Fruit fly (Drosophila melanogaster) whole organism, embryonic: ENCODE data around the gene CG12289.

Experiments used
- Atf3 ChIP-seq: fragments of 200-800 bp; sonication (Bioruptor generic); optimal IDR thresholded peaks from 3 replicates; lab custom pipeline; 2016; ENCODE audit warnings: missing biosample characterization, missing genetic modification characterization
- CG11093 ChIP-seq: fragments of 200-800 bp; sonication (Bioruptor generic); IDR thresholded peaks from 3 replicates; pipeline ENCODE4 v1.3.6; 2022; ENCODE audit warnings: missing biosample characterization, missing genetic modification characterization
- CG11247 ChIP-seq: fragments of 200-800 bp; sonication (Bioruptor generic); IDR thresholded peaks from 2 replicates; pipeline ENCODE4 v1.3.6; 2022; ENCODE audit warnings: missing biosample characterization, missing genetic modification characterization
- CG1233 ChIP-seq: fragments of 200-800 bp; sonication (Bioruptor generic); optimal IDR thresholded peaks from 4 replicates; lab custom pipeline; 2018; ENCODE audit warnings: missing biosample characterization, mild to moderate bottlenecking, missing genetic modification characterization
- CG13894 ChIP-seq: fragments of 200-800 bp; sonication (Bioruptor generic); optimal IDR thresholded peaks from 3 replicates; lab custom pipeline; 2018; ENCODE audit warnings: missing biosample characterization, mild to moderate bottlenecking, missing genetic modification characterization, moderate library complexity
- CG14965 ChIP-seq: fragments of 200-800 bp; sonication (Bioruptor generic); optimal IDR thresholded peaks from 2 replicates; lab custom pipeline; 2016; ENCODE audit warnings: missing biosample characterization, missing genetic modification characterization, borderline replicate concordance
- CG15073 ChIP-seq: fragments of 200-800 bp; sonication (Bioruptor generic); optimal IDR thresholded peaks from 2 replicates; lab custom pipeline; 2016; ENCODE audit warnings: missing biosample characterization, missing genetic modification characterization
- CG31388 ChIP-seq: fragments of 200-800 bp; sonication (Bioruptor generic); optimal IDR thresholded peaks from 2 replicates; lab custom pipeline; 2016; ENCODE audit warnings: missing biosample characterization, missing genetic modification characterization
- CG4282 ChIP-seq: fragments of 200-800 bp; sonication (Bioruptor generic); optimal IDR thresholded peaks from 2 replicates; lab custom pipeline; 2016; ENCODE audit warnings: missing biosample characterization, missing genetic modification characterization
- CG4854 ChIP-seq: fragments of 200-800 bp; sonication (Bioruptor generic); optimal IDR thresholded peaks from 2 replicates; lab custom pipeline; 2016; ENCODE audit warnings: missing biosample characterization, missing genetic modification characterization, inconsistent platforms
- CG7745 ChIP-seq: fragments of 200-800 bp; sonication (Bioruptor generic); optimal IDR thresholded peaks from 2 replicates; lab custom pipeline; 2018; ENCODE audit warnings: missing biosample characterization, mild to moderate bottlenecking, missing genetic modification characterization, moderate library complexity
- CG7987 ChIP-seq: fragments of 200-800 bp; sonication (Bioruptor generic); optimal IDR thresholded peaks from 2 replicates; lab custom pipeline; 2018; ENCODE audit warnings: missing biosample characterization, mild to moderate bottlenecking, missing genetic modification characterization, moderate library complexity
- CG9817 ChIP-seq: fragments of 200-800 bp; sonication (Bioruptor generic); optimal IDR thresholded peaks from 2 replicates; lab custom pipeline; 2018; ENCODE audit warnings: missing biosample characterization, mild to moderate bottlenecking, missing genetic modification characterization, moderate library complexity
- CrebB ChIP-seq: fragments of 200-800 bp; sonication (Bioruptor generic); optimal IDR thresholded peaks from 3 replicates; lab custom pipeline; 2018; ENCODE audit warnings: missing biosample characterization, mild to moderate bottlenecking, missing genetic modification characterization
- D19B ChIP-seq: fragments of 200-800 bp; sonication (Bioruptor generic); optimal IDR thresholded peaks from 2 replicates; lab custom pipeline; 2017; ENCODE audit warnings: missing biosample characterization, mild to moderate bottlenecking, missing genetic modification characterization
- Doc3 ChIP-seq: fragments of 200-800 bp; sonication (Bioruptor generic); IDR thresholded peaks from 3 replicates; pipeline ENCODE4 v1.3.6; 2022; ENCODE audit warnings: missing biosample characterization, missing genetic modification characterization; ENCODE audit not compliant: partially characterized antibody
- Dref ChIP-seq: fragments of 200-800 bp; sonication (Bioruptor generic); IDR thresholded peaks from 2 replicates; pipeline ENCODE4 v1.3.6; 2022; ENCODE audit warnings: missing biosample characterization, missing genetic modification characterization
- E2f2 ChIP-seq: fragments of 200-800 bp; sonication (Bioruptor generic); IDR thresholded peaks from 2 replicates; pipeline ENCODE4 v1.3.6; 2022; ENCODE audit warnings: missing biosample characterization, missing genetic modification characterization
- Elba2 ChIP-seq: fragments of 200-800 bp; sonication (Bioruptor generic); optimal IDR thresholded peaks from 3 replicates; lab custom pipeline; 2016; ENCODE audit warnings: missing biosample characterization, missing genetic modification characterization
- Kr ChIP-seq: fragments of 200-800 bp; sonication (Bioruptor generic); optimal IDR thresholded peaks from 2 replicates; lab custom pipeline; 2017; ENCODE audit warnings: missing biosample characterization, mild to moderate bottlenecking, missing genetic modification characterization
- Mes4 ChIP-seq: fragments of 200-800 bp; sonication (Bioruptor generic); optimal IDR thresholded peaks from 2 replicates; lab custom pipeline; 2016; ENCODE audit warnings: missing biosample characterization, missing genetic modification characterization
- NC2β ChIP-seq: fragments of 200-800 bp; sonication (Bioruptor generic); optimal IDR thresholded peaks from 2 replicates; lab custom pipeline; 2016; ENCODE audit warnings: missing biosample characterization, missing genetic modification characterization
- NK7.1 ChIP-seq: fragments of 200-800 bp; sonication (Bioruptor generic); optimal IDR thresholded peaks from 3 replicates; lab custom pipeline; 2016; ENCODE audit warnings: missing biosample characterization, missing genetic modification characterization
- Optix ChIP-seq: fragments of 200-800 bp; sonication (Bioruptor generic); IDR thresholded peaks from 3 replicates; pipeline ENCODE4 v1.3.6; 2022; ENCODE audit warnings: missing biosample characterization, missing genetic modification characterization
- Scr ChIP-seq: fragments of 200-800 bp; sonication (Bioruptor generic); IDR thresholded peaks from 2 replicates; pipeline ENCODE4 v1.3.6; 2022; ENCODE audit warnings: missing biosample characterization, missing genetic modification characterization; ENCODE audit not compliant: partially characterized antibody
- Side ChIP-seq: fragments of 200-800 bp; sonication (Bioruptor generic); optimal IDR thresholded peaks from 2 replicates; lab custom pipeline; 2016; ENCODE audit warnings: missing biosample characterization, missing genetic modification characterization
- Sry-β ChIP-seq: fragments of 200-800 bp; sonication (Bioruptor generic); optimal IDR thresholded peaks from 2 replicates; lab custom pipeline; 2018; ENCODE audit warnings: missing biosample characterization, mild to moderate bottlenecking, missing genetic modification characterization, moderate library complexity
- Vsx1 ChIP-seq: fragments of 200-800 bp; sonication (Bioruptor generic); optimal IDR thresholded peaks from 2 replicates; lab custom pipeline; 2017; ENCODE audit warnings: missing biosample characterization, mild to moderate bottlenecking, missing genetic modification characterization, missing genetic modification reagents
- Xbp1 ChIP-seq: fragments of 200-800 bp; sonication (Bioruptor generic); optimal IDR thresholded peaks from 3 replicates; lab custom pipeline; 2016; ENCODE audit warnings: missing biosample characterization, mild to moderate bottlenecking, missing genetic modification characterization
- ase ChIP-seq: fragments of 200-800 bp; sonication (Bioruptor generic); IDR thresholded peaks from 3 replicates; pipeline ENCODE4 v1.3.6; 2022; ENCODE audit warnings: missing biosample characterization, missing genetic modification characterization
- ash1 ChIP-seq: fragments of 200-800 bp; sonication (Bioruptor generic); optimal IDR thresholded peaks from 2 replicates; lab custom pipeline; 2018; ENCODE audit warnings: missing biosample characterization, mild to moderate bottlenecking, missing genetic modification characterization
- br ChIP-seq: fragments of >200 bp; optimal IDR thresholded peaks from 2 replicates; lab custom pipeline; 2017
- bsh ChIP-seq, 2 experiments: fragments of 200-800 bp; sonication (Bioruptor generic); optimal IDR thresholded peaks; 2 replicates each; lab custom pipeline; 2017 to 2018; ENCODE audit warnings: mild to moderate bottlenecking in 2 of 2, missing biosample characterization in 2 of 2, missing genetic modification characterization in 2 of 2, moderate library complexity in 1 of 2
- chif ChIP-seq, 2 experiments: fragments of 200-800 bp; sonication (Bioruptor generic); optimal IDR thresholded peaks; 3 replicates each; lab custom pipeline; 2016; ENCODE audit warnings: missing biosample characterization in 2 of 2, missing genetic modification characterization in 2 of 2
- crol ChIP-seq: fragments of 200-800 bp; sonication (Bioruptor generic); IDR thresholded peaks from 2 replicates; pipeline ENCODE4 v1.3.6; 2022; ENCODE audit warnings: missing biosample characterization, missing genetic modification characterization
- emc ChIP-seq: fragments of 200-800 bp; sonication (Bioruptor generic); optimal IDR thresholded peaks from 2 replicates; lab custom pipeline; 2016; ENCODE audit warnings: missing biosample characterization, missing genetic modification characterization
- ham ChIP-seq: fragments of 200-800 bp; sonication (Bioruptor generic); IDR thresholded peaks from 2 replicates; pipeline ENCODE4 v1.3.6; 2022; ENCODE audit warnings: missing biosample characterization, missing genetic modification characterization
- insv ChIP-seq, 2 experiments: fragments of 200-800 bp; sonication (Bioruptor generic); optimal IDR thresholded peaks; 3 replicates each; lab custom pipeline; 2016 to 2018; ENCODE audit warnings: missing biosample characterization in 2 of 2, missing genetic modification characterization in 2 of 2
- nau ChIP-seq: fragments of 200-800 bp; sonication (Bioruptor generic); optimal IDR thresholded peaks from 3 replicates; lab custom pipeline; 2017; ENCODE audit warnings: missing biosample characterization, mild to moderate bottlenecking, missing genetic modification characterization, missing genetic modification reagents
- otp ChIP-seq: fragments of 200-800 bp; sonication (Bioruptor generic); IDR thresholded peaks from 3 replicates; pipeline ENCODE4, ENCODE4 v1.3.6; 2022; ENCODE audit warnings: missing biosample characterization, missing genetic modification characterization
- pb ChIP-seq: fragments of 200-800 bp; sonication (Bioruptor generic); optimal IDR thresholded peaks from 3 replicates; lab custom pipeline; 2016; ENCODE audit warnings: missing biosample characterization, missing genetic modification characterization
- peb ChIP-seq: fragments of 200-800 bp; sonication (Bioruptor generic); IDR thresholded peaks from 2 replicates; pipeline ENCODE4 v1.3.6; 2022; ENCODE audit warnings: missing biosample characterization, missing genetic modification characterization
- psq ChIP-seq: fragments of 200-800 bp; sonication (Bioruptor generic); optimal IDR thresholded peaks from 2 replicates; lab custom pipeline; 2017; ENCODE audit warnings: missing biosample characterization, missing genetic modification characterization
- pzg ChIP-seq: fragments of 200-800 bp; sonication (Bioruptor generic); optimal IDR thresholded peaks from 3 replicates; lab custom pipeline; 2018; ENCODE audit warnings: missing biosample characterization, mild to moderate bottlenecking, missing genetic modification characterization, moderate library complexity
- salm ChIP-seq: fragments of 200-800 bp; sonication (Bioruptor generic); optimal IDR thresholded peaks from 2 replicates; lab custom pipeline; 2018; ENCODE audit warnings: missing biosample characterization, mild to moderate bottlenecking, missing genetic modification characterization
- stc ChIP-seq: fragments of 200-800 bp; sonication (Bioruptor generic); IDR thresholded peaks from 2 replicates; pipeline ENCODE4 v1.3.6; 2022; ENCODE audit warnings: missing biosample characterization, missing genetic modification characterization
- tgo ChIP-seq: fragments of 200-800 bp; sonication (Bioruptor generic); IDR thresholded peaks from 3 replicates; pipeline ENCODE4 v1.3.6; 2022; ENCODE audit warnings: missing biosample characterization, missing genetic modification characterization
- twi ChIP-seq: fragments of 200-800 bp; optimal IDR thresholded peaks from 2 replicates; lab custom pipeline; 2019; ENCODE audit warnings: missing biosample characterization, mild to moderate bottlenecking, missing genetic modification characterization, moderate library complexity
- unpg ChIP-seq: fragments of 200-800 bp; sonication (Bioruptor generic); optimal IDR thresholded peaks from 3 replicates; lab custom pipeline; 2018; ENCODE audit warnings: missing biosample characterization, mild to moderate bottlenecking, missing genetic modification characterization, moderate library complexity
- yki ChIP-seq: fragments of >200 bp; optimal IDR thresholded peaks from 3 replicates; lab custom pipeline; 2018
- z ChIP-seq: fragments of 200-800 bp; sonication (Bioruptor generic); IDR thresholded peaks from 3 replicates; pipeline ENCODE4 v1.3.6; 2022; ENCODE audit warnings: missing biosample characterization, missing genetic modification characterization

The CG12289 gene

dm6 chr3L:11408282-11409047 is 49.8 kb downstream of the CG12289 start (continued):
- no peak for TF ChIP-seq Elba2
- no peak for TF ChIP-seq CG1233 (GFP tag; lab: Kevin White, UChicago)
- TF ChIP-seq Mes4 = no peak
- no peak for TF ChIP-seq tgo
- TF ChIP-seq ham (GFP tag; lab: Robert Waterston, UW) = no peak
- no peak for TF ChIP-seq CG4282 (GFP tag; lab: Kevin White, UChicago)
- TF ChIP-seq NC2β (GFP tag; lab: Kevin White, UChicago) = no peak
- TF ChIP-seq CG11093 (GFP tag; lab: Robert Waterston, UW) = no peak
- no peak for TF ChIP-seq Sry-β
- TF ChIP-seq CG14965 (GFP tag; lab: Kevin White, UChicago) = peak; percentile 10
- TF ChIP-seq E2f2 (GFP tag; lab: Robert Waterston, UW) = no peak
- peak in 1 of 2 experiments; percentile 38 for TF ChIP-seq bsh (GFP tag; optimal IDR thresholded peaks at IDR 0.05; lab: Kevin White, UChicago)
- no peak for TF ChIP-seq crol (GFP tag; lab: Robert Waterston, UW)
- TF ChIP-seq psq = no peak
- no peak for TF ChIP-seq pzg (GFP tag; lab: Kevin White, UChicago)
- TF ChIP-seq pb = no peak
- TF ChIP-seq CG11247 (GFP tag; lab: Robert Waterston, UW) = no peak
- no peak for TF ChIP-seq CG9817 (tag; lab: Kevin White, UChicago)
- TF ChIP-seq chif (GFP tag; optimal IDR thresholded peaks at IDR 0.05; lab: Kevin White, UChicago) = peak; percentile 28 to 44
- no peak for TF ChIP-seq ase (GFP tag; lab: Robert Waterston, UW)
- TF ChIP-seq Vsx1 (GFP tag; lab: Kevin White, UChicago) = no peak
- no peak for TF ChIP-seq insv (GFP tag; optimal IDR thresholded peaks at IDR 0.05; lab: Kevin White, UChicago)
- TF ChIP-seq Optix (GFP tag; lab: Robert Waterston, UW) = no peak
- no peak for TF ChIP-seq CG13894
- TF ChIP-seq Atf3 (GFP tag; lab: Kevin White, UChicago) = no peak
- no peak for TF ChIP-seq D19B (GFP tag; lab: Kevin White, UChicago)
- no peak for TF ChIP-seq emc (GFP tag; lab: Kevin White, UChicago)
- TF ChIP-seq ash1 (GFP tag; lab: Kevin White, UChicago) = no peak
- no peak for TF ChIP-seq CG31388
- TF ChIP-seq CG7987 = no peak
- no peak for TF ChIP-seq salm (tag; lab: Kevin White, UChicago)
- no peak for TF ChIP-seq CG7745
- TF ChIP-seq CrebB (tag; lab: Kevin White, UChicago) = no peak
- TF ChIP-seq otp (GFP tag; lab: Robert Waterston, UW) = 0 out of 3 replicates have a peak, but pooled peaks have one; percentile 11
- no peak for TF ChIP-seq Scr
- TF ChIP-seq br (lab: Kevin White, UChicago) = no peak
- TF ChIP-seq Kr (GFP tag; lab: Kevin White, UChicago) = no peak
- no peak for TF ChIP-seq CG15073 (GFP tag; lab: Kevin White, UChicago)
- TF ChIP-seq yki (lab: Kevin White, UChicago) = no peak
- TF ChIP-seq Side (GFP tag; lab: Kevin White, UChicago) = no peak
- TF ChIP-seq CG4854 (GFP tag; lab: Kevin White, UChicago) = no peak
- TF ChIP-seq peb (GFP tag; lab: Robert Waterston, UW) = peak; percentile 11; the same call in 1 of the 2 replicates
- no peak for TF ChIP-seq stc
- TF ChIP-seq nau (GFP tag; lab: Kevin White, UChicago) = peak; percentile 31
- no peak for TF ChIP-seq z
- peak; percentile 41 for TF ChIP-seq Xbp1 (GFP tag; lab: Kevin White, UChicago)
- TF ChIP-seq Dref (GFP tag; lab: Robert Waterston, UW) = no peak
- peak; percentile 28 for TF ChIP-seq unpg
- TF ChIP-seq twi = no peak
- TF ChIP-seq NK7.1 (GFP tag; lab: Kevin White, UChicago) = peak; percentile 27
- TF ChIP-seq Doc3 (GFP tag; lab: Robert Waterston, UW) = no peak
